Worm (Caenorhabditis elegans): ENCODE measurements around the gene C01F6.14.
A peak's percentile ranks its signal among the peaks of the same experiment; 100 is the strongest.

C01F6.14 gene

ce11 chrIV:9063518-9063917 lies 40.4 kb downstream of the C01F6.14 start (continued):
- no peak for TF ChIP-seq mab-9 (GFP tag; IDR thresholded peaks at IDR 0.05)
- TF ChIP-seq fkh-10 (GFP tag; optimal IDR thresholded peaks at IDR 0.05): peak; percentile 21
- peak; percentile 32 for TF ChIP-seq jun-1 (tag; optimal IDR thresholded peaks at IDR 0.05)
- TF ChIP-seq mef-2 (tag; optimal IDR thresholded peaks at IDR 0.05): no peak
- peak; percentile 80 for TF ChIP-seq nhr-20 (tag; optimal IDR thresholded peaks at IDR 0.05)
- peak; percentile 73 for TF ChIP-seq nhr-47 (tag; optimal IDR thresholded peaks at IDR 0.05)
- 0 out of 2 replicates have a peak, but pooled peaks have one; percentile 22 for TF ChIP-seq nhr-19 (GFP tag; conservative IDR thresholded peaks at IDR 0.05)
- TF ChIP-seq blmp-1 (tag; optimal IDR thresholded peaks at IDR 0.05): no peak
- TF ChIP-seq nhr-77 (tag; optimal IDR thresholded peaks at IDR 0.05): no peak
- TF ChIP-seq unc-130 (tag; optimal IDR thresholded peaks at IDR 0.05): no peak

Measured in whole organism, L1 larva.